Worm (Caenorhabditis elegans): ENCODE measurements around the gene F26F4.12.
A peak's percentile ranks its signal among the peaks of the same experiment; 100 is the strongest.

The F26F4.12 gene

ce11 chrIII:4899728-4900127, 10.1 kb downstream of the F26F4.12 start:
- TF ChIP-seq W03F9.2 (tag; optimal IDR thresholded peaks at IDR 0.05) (peak; percentile 95), him-1 (tag; optimal IDR thresholded peaks at IDR 0.05) (peak; percentile 98), dao-5 (tag; optimal IDR thresholded peaks at IDR 0.05) (no peak)

ce11 chrIII:4899035-4899578, 10.7 kb downstream of the F26F4.12 start, which contains the start of gene nhl-2:
Gene nhl-2 (minus strand): TSS chrIII:4899085.
- TF ChIP-seq him-1 (tag; optimal IDR thresholded peaks at IDR 0.05) (no peak), dao-5 (tag; optimal IDR thresholded peaks at IDR 0.05) (no peak), W03F9.2 (tag; optimal IDR thresholded peaks at IDR 0.05) (no peak)

DNA sequence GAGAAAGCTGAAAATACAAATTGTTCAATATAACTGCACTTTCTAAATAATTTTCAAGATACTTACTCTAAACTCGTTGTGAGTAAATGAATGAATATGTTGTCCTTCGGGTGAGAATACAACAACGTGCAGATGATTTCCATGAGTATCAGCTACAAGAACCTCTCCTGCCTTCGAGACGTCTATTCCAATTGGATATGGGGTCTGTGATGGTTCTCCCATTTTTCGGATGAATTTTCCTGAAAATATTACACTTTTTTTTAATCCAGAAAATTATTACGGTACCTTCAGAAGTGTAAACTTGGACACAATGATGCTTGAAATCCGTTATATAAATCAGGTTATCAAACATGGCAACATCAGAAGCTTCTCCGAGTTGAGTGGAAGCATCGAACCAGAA, 14.5 kb downstream of the F26F4.12 start:
- TF ChIP-seq him-1 (tag; optimal IDR thresholded peaks at IDR 0.05) (no peak), dao-5 (tag; optimal IDR thresholded peaks at IDR 0.05) (no peak), W03F9.2 (tag; optimal IDR thresholded peaks at IDR 0.05) (no peak)

DNA sequence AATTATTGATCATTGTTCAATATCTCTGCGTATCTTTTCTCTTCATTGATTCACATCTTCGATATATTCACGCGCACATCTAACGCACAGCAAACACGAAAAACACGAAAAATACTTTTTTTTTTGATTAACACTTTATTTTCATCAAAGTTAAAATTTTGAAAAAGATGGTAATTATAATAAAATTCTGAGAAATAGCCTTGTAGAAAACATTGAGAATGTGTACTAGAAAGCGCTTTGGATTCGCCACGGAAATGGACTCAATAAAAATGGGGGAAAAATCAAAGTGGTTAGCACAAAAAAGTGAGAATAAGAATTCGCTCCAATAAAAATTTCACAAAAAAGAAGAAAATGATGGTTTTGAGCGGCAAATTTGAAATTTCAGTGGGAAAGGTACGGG, 16.3 kb downstream of the F26F4.12 start, which contains the start of gene F26F4.6:
TSS of gene F26F4.6 (minus strand) at position 101 of the 400 bp plus-strand sequence.
- TF ChIP-seq dao-5 (tag; optimal IDR thresholded peaks at IDR 0.05) (no peak), him-1 (tag; optimal IDR thresholded peaks at IDR 0.05) (no peak), W03F9.2 (tag; optimal IDR thresholded peaks at IDR 0.05) (no peak)

DNA sequence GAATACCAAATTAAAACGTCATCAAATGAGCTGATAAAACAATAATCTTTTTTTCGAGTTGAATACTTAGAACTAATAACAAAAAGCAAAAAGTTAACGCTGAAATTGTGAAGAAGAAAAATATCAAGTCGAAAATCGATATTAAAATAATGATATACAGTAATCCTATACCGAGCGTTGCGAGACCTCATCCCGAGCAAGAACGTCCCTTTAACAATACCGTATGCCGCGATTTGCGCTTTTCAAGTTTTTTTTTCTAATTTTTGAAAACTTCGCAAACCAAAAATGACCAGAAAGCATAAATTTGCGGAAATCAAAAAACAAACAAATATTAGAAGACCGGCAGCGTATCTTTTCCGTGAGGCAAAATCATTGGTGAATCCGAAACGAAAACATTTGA, 18.8 kb downstream of the F26F4.12 start, which contains the start of gene F26F4.5:
TSS of gene F26F4.5 (minus strand) at position 256 of the 400 bp plus-strand sequence.
- TF ChIP-seq dao-5 (tag; optimal IDR thresholded peaks at IDR 0.05) (no peak), W03F9.2 (tag; optimal IDR thresholded peaks at IDR 0.05) (no peak), him-1 (tag; optimal IDR thresholded peaks at IDR 0.05) (no peak)

DNA sequence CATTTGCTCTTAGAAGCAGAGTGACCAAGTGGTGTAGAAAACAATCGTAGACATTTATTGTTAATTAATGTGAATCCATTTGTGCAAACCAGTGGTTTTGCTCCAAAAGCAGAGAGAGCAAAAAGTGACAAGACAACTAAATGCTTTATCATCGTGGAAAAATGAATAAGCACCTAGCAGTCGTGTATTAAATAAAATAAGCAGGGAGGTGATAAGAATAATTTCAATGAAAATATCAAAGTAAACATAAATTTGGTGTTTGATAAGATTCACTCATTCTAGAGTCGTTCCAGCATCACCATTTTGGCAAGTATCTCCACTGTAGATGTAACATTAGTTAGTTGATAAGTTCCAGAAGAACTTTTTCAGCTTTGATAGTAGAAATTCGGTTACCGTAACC, 22.5 kb downstream of the F26F4.12 start, which contains the start of gene clec-6:
TSS of gene clec-6 (minus strand) at position 154 of the 400 bp plus-strand sequence.
- TF ChIP-seq him-1 (tag; optimal IDR thresholded peaks at IDR 0.05) (no peak), dao-5 (tag; optimal IDR thresholded peaks at IDR 0.05) (no peak), W03F9.2 (tag; optimal IDR thresholded peaks at IDR 0.05) (no peak)

ce11 chrIII:4883429-4883828, 26.4 kb downstream of the F26F4.12 start, which contains the start of gene clec-5:
Gene clec-5 (minus strand): TSS chrIII:4883606.
- no peak for TF ChIP-seq him-1 (tag; optimal IDR thresholded peaks at IDR 0.05)
- no peak for TF ChIP-seq W03F9.2 (tag; optimal IDR thresholded peaks at IDR 0.05)
- TF ChIP-seq dao-5 (tag; optimal IDR thresholded peaks at IDR 0.05), result no peak

DNA sequence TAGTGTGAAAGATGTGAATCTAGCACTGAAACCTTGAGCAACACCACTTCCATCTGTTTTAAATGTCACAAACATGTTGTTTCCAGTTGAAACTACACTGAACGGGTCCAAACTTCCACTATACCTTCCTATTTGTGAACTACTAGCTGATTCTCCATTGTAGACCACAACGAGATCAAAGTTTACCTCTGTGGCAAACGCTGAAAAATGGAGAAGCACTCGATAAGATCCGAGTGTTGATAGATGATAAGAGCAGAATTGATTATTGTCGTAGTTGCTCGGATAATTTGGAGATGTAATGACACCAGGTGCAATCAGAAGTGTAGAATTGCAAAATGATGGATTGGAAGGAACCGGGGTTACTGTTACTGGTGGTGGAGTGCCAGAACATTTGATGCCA, 27.9 kb downstream of the F26F4.12 start:
- no peak for TF ChIP-seq W03F9.2 (tag; optimal IDR thresholded peaks at IDR 0.05)
- no peak for TF ChIP-seq him-1 (tag; optimal IDR thresholded peaks at IDR 0.05)
- TF ChIP-seq dao-5 (tag; optimal IDR thresholded peaks at IDR 0.05), result no peak

ce11 chrIII:4879445-4879844, 30.4 kb downstream of the F26F4.12 start, which contains the start of gene C35D10.1:
Gene C35D10.1 (plus strand): TSS chrIII:4879745.
- TF ChIP-seq dao-5 (tag; optimal IDR thresholded peaks at IDR 0.05) (no peak), W03F9.2 (tag; optimal IDR thresholded peaks at IDR 0.05) (no peak), him-1 (tag; optimal IDR thresholded peaks at IDR 0.05) (no peak)

DNA sequence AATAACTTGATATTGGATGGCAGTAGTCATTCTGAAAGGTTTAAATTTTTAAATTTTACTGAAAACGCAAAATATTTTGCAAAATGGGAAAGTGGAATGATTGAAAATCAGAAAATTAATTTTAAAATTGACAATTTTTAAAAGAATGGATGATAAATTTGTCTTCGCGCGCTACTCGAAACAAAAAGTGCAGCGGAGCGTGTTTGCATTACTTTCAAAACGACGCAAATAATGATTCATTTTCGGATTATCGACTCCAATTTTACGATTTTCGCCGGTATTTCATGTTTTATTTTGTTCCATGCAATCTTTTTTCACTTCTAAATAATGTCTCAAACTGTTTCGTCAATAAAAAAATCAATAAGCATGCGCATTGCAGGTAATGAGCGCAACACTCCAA, 31.6 kb downstream of the F26F4.12 start, which contains the start of the genes tost-1 and arx-6:
TSS of gene tost-1 (minus strand) at position 31 of the 400 bp plus-strand sequence.
TSS of gene arx-6 (plus strand) at position 378 of the 400 bp plus-strand sequence.
- TF ChIP-seq W03F9.2 (tag; optimal IDR thresholded peaks at IDR 0.05) (no peak), him-1 (tag; optimal IDR thresholded peaks at IDR 0.05) (no peak), dao-5 (tag; optimal IDR thresholded peaks at IDR 0.05) (no peak)

DNA sequence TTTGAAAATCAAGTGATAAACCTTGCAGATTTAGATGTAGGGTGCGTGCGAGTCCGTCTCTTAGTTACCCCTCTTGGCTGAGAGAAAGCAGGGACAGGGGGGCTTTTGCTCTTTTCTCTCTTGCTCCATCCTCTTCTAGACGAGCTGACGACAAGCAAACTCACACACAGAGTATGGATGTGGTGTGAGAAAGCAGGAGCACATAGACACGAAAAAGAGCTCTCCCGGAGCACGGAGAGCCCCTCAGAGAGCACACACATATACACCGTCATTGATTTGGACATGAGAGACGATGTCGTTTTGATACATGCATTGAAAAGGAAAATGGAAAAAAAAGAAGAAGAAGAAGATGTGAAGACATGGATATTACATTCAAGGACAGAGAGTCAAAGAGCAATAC, 34.2 kb downstream of the F26F4.12 start:
- TF ChIP-seq W03F9.2 (tag; optimal IDR thresholded peaks at IDR 0.05) (no peak), him-1 (tag; optimal IDR thresholded peaks at IDR 0.05) (no peak), dao-5 (tag; optimal IDR thresholded peaks at IDR 0.05) (no peak)

DNA sequence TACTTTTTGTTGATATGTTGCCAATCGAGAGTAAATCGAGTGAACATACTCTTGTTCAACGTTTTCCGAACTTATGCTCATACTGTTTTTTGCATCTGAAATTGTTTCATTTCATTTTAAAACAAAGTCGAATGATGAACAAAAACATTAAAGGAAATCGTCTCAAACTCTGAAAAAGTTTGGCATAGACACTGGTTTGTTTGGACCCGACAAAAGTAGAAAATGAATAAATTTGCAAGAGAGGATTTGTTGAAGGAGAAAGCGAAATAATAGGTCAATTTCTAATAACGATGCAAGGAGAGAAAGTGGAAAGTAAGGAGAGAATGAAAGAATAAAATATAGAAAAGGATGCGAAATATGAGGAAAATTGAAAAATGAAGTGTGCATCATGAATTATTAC, 35.2 kb downstream of the F26F4.12 start, which contains the start of gene C35D10.12:
TSS of gene C35D10.12 (minus strand) at position 101 of the 400 bp plus-strand sequence.
- TF ChIP-seq dao-5 (tag; optimal IDR thresholded peaks at IDR 0.05), result no peak
- no peak for TF ChIP-seq W03F9.2 (tag; optimal IDR thresholded peaks at IDR 0.05)
- no peak for TF ChIP-seq him-1 (tag; optimal IDR thresholded peaks at IDR 0.05)

- TF ChIP-seq him-1 (tag; optimal IDR thresholded peaks at IDR 0.05), result no peak
- no peak for TF ChIP-seq dao-5 (tag; optimal IDR thresholded peaks at IDR 0.05)
- TF ChIP-seq W03F9.2 (tag; optimal IDR thresholded peaks at IDR 0.05), result no peak
These were observed 36.4 kb downstream of the F26F4.12 start for ce11 chrIII:4873395-4873794.

DNA sequence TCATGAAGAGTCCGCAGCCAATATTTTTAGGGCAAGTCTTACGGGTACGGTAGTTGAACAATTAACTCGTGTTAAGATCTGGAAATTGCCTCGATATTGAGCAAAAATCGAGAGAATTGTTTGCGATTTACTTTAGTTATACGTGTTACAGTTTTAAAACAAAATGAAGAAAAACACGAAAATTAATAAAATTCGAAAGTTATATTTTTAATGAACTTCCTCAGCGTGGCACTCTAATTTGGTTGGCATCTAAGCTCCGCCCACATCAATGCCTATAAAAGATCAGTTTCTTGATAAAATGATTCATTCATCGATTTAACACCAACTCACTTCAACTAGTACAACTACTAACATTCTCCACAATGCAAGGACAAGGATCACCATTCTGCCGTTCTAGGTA, 39.4 kb downstream of the F26F4.12 start, which contains the start of gene gipc-1:
TSS of gene gipc-1 (plus strand) at position 301 of the 400 bp plus-strand sequence.
- no peak for TF ChIP-seq W03F9.2 (tag; optimal IDR thresholded peaks at IDR 0.05)
- no peak for TF ChIP-seq dao-5 (tag; optimal IDR thresholded peaks at IDR 0.05)
- TF ChIP-seq him-1 (tag; optimal IDR thresholded peaks at IDR 0.05), result no peak
